Worm (Caenorhabditis elegans) whole organism, L1 larva: ENCODE results near the gene slc-25A10.

ENCODE experiments used
- C16A3.4 ChIP-seq: fragments of 150-350 bp; optimal IDR thresholded peaks from 2 replicates; lab custom pipeline; 2014; ENCODE audit warnings: missing biosample characterization, missing genetic modification characterization
- aha-1 ChIP-seq: fragments of 150-350 bp; optimal IDR thresholded peaks from 2 replicates; lab custom pipeline; 2014; ENCODE audit warnings: missing biosample characterization, missing genetic modification characterization
- ceh-88 ChIP-seq: fragments of 200-800 bp; sonication (Bioruptor generic); IDR thresholded peaks from 2 replicates; pipeline ENCODE4 v1.3.6; 2022; ENCODE audit warnings: missing genetic modification characterization, missing compliant biosample characterization
- dpl-1 ChIP-seq, 3 experiments: fragments of 150-350 bp in 2 of 3; sonication (generic microtip) in 1 of 3; optimal IDR thresholded peaks; 2 replicates each; lab custom pipeline; 2014 to 2017; ENCODE audit warnings: missing biosample characterization in 3 of 3, missing genetic modification characterization in 3 of 3, missing genetic modification reagents in 3 of 3
- elt-3 ChIP-seq, 6 experiments: fragments of 150-350 bp in 1 of 6; sonication (generic microtip); optimal IDR thresholded peaks; 2 replicates each; lab custom pipeline; 2017 to 2018; ENCODE audit warnings: missing biosample characterization in 6 of 6, missing genetic modification characterization in 6 of 6, inconsistent platforms in 1 of 6
- nhr-12 ChIP-seq: sonication (generic microtip); optimal IDR thresholded peaks from 2 replicates; lab custom pipeline; 2017; ENCODE audit warnings: missing biosample characterization, missing genetic modification characterization
- nhr-19 ChIP-seq: fragments of 200-800 bp; sonication (Bioruptor generic); conservative IDR thresholded peaks from 2 replicates; pipeline ENCODE4 v1.3.6; 2022; ENCODE audit warnings: missing genetic modification characterization, missing compliant biosample characterization
- nhr-28 ChIP-seq: fragments of 150-350 bp; optimal IDR thresholded peaks from 2 replicates; lab custom pipeline; 2014; ENCODE audit warnings: missing biosample characterization, missing genetic modification characterization
- nhr-76 ChIP-seq: sonication (generic microtip); optimal IDR thresholded peaks from 2 replicates; lab custom pipeline; 2017; ENCODE audit warnings: missing biosample characterization, missing genetic modification characterization
- nhr-77 ChIP-seq: fragments of 150-350 bp; optimal IDR thresholded peaks from 2 replicates; lab custom pipeline; 2014; ENCODE audit warnings: missing biosample characterization, missing genetic modification characterization
- pqm-1 ChIP-seq: sonication (generic microtip); optimal IDR thresholded peaks from 3 replicates; lab custom pipeline; 2017; ENCODE audit warnings: missing biosample characterization, missing genetic modification characterization
- unc-62 ChIP-seq: fragments of 150-350 bp; optimal IDR thresholded peaks from 2 replicates; lab custom pipeline; 2014; ENCODE audit warnings: missing biosample characterization, missing genetic modification reagents, missing genetic modification characterization

ce11 chrX:6698267-6698666, 27.2 kb downstream of the slc-25A10 start, which contains the start of the genes F38B6.7 and F38B6.2:
- TF ChIP-seq nhr-12 (tag; lab: Kevin White, UChicago) (no peak), elt-3 (tag; optimal IDR thresholded peaks at IDR 0.05; lab: Kevin White, UChicago) (no peak), unc-62 (no peak), nhr-77 (tag; lab: Kevin White, UChicago) (no peak), nhr-76 (tag; lab: Kevin White, UChicago) (no peak), pqm-1 (no peak), nhr-28 (tag; lab: Kevin White, UChicago) (no peak), dpl-1 (GFP tag; optimal IDR thresholded peaks at IDR 0.05; lab: Kevin White, UChicago) (no peak), C16A3.4 (tag; lab: Kevin White, UChicago) (no peak), ceh-88 (GFP tag; lab: Robert Waterston, UW) (no peak), aha-1 (tag; lab: Kevin White, UChicago) (no peak), nhr-19 (no peak)
